Fruit fly (Drosophila melanogaster): ENCODE measurements around the gene CG15059.

The CG15059 gene

dm6 chrX:18237886-18238285, 21.4 kb downstream of the CG15059 start (continued):
- no peak for TF ChIP-seq HLH4C (GFP tag; IDR thresholded peaks at IDR 0.05; ENCODE audit: partially characterized antibody)
- TF ChIP-seq lbe (GFP tag; optimal IDR thresholded peaks at IDR 0.05), result no peak
- no peak for TF ChIP-seq CG15011 (GFP tag; optimal IDR thresholded peaks at IDR 0.05)
- TF ChIP-seq zen (tag; optimal IDR thresholded peaks at IDR 0.05), result no peak
- no peak for TF ChIP-seq H15 (GFP tag; IDR thresholded peaks at IDR 0.05)
- TF ChIP-seq CG15073 (GFP tag; optimal IDR thresholded peaks at IDR 0.05), result no peak
- no peak for TF ChIP-seq pum (GFP tag; optimal IDR thresholded peaks at IDR 0.05)
- peak; percentile 38; the same call in 1 of the 3 replicates for TF ChIP-seq ken (GFP tag; IDR thresholded peaks at IDR 0.05)
- TF ChIP-seq CG7987 (GFP tag; optimal IDR thresholded peaks at IDR 0.05), result peak; percentile 20
- TF ChIP-seq Tbp (GFP tag; optimal IDR thresholded peaks at IDR 0.05), result no peak
- TF ChIP-seq dpn (GFP tag; optimal IDR thresholded peaks at IDR 0.05), result no peak
- no peak for TF ChIP-seq Fer3 (tag; optimal IDR thresholded peaks at IDR 0.05)
- no peak for TF ChIP-seq CG32772 (GFP tag; IDR thresholded peaks at IDR 0.05)
- no peak for TF ChIP-seq Gug (GFP tag; IDR thresholded peaks at IDR 0.05)
- no peak for TF ChIP-seq CG9876 (GFP tag; optimal IDR thresholded peaks at IDR 0.05)
- TF ChIP-seq CG31224 (GFP tag; IDR thresholded peaks at IDR 0.05), result no peak
- TF ChIP-seq BtbVII (GFP tag; optimal IDR thresholded peaks at IDR 0.05), result no peak
- no peak for TF ChIP-seq NC2β (GFP tag; optimal IDR thresholded peaks at IDR 0.05)
- TF ChIP-seq CG10274 (GFP tag; optimal IDR thresholded peaks at IDR 0.05), result no peak
- TF ChIP-seq CG10431 (GFP tag; optimal IDR thresholded peaks at IDR 0.05), result peak; percentile 46
- TF ChIP-seq Oli (tag; optimal IDR thresholded peaks at IDR 0.05), result no peak
- TF ChIP-seq mam (GFP tag; optimal IDR thresholded peaks at IDR 0.05), result no peak
- TF ChIP-seq Oaz (GFP tag; IDR thresholded peaks at IDR 0.05), result no peak
- TF ChIP-seq Hr78 (GFP tag; optimal IDR thresholded peaks at IDR 0.05), result no peak
- no peak for TF ChIP-seq Hand (GFP tag; optimal IDR thresholded peaks at IDR 0.05)
- TF ChIP-seq Gsc (GFP tag; IDR thresholded peaks at IDR 0.05), result no peak
- TF ChIP-seq insv (GFP tag; optimal IDR thresholded peaks at IDR 0.05), result no peak
- no peak for TF ChIP-seq tll (GFP tag; optimal IDR thresholded peaks at IDR 0.05)
- TF ChIP-seq Sox102F (GFP tag; optimal IDR thresholded peaks at IDR 0.05), result no peak
- TF ChIP-seq CG12744 (GFP tag; optimal IDR thresholded peaks at IDR 0.05), result no peak
- no peak for TF ChIP-seq CG12659 (GFP tag; optimal IDR thresholded peaks at IDR 0.05)
- no peak for TF ChIP-seq NK7.1 (GFP tag; optimal IDR thresholded peaks at IDR 0.05)
- TF ChIP-seq CG5245 (GFP tag; optimal IDR thresholded peaks at IDR 0.05), result no peak
- no peak for TF ChIP-seq Dek (tag; optimal IDR thresholded peaks at IDR 0.05)
- no peak for TF ChIP-seq Dref (GFP tag; IDR thresholded peaks at IDR 0.05)
- no peak for TF ChIP-seq CG17568 (GFP tag; optimal IDR thresholded peaks at IDR 0.05)
- no peak for TF ChIP-seq kah (GFP tag; optimal IDR thresholded peaks at IDR 0.05)
- TF ChIP-seq pros (GFP tag; optimal IDR thresholded peaks at IDR 0.05), result no peak
- peak; percentile 14 for TF ChIP-seq CG18764 (GFP tag; optimal IDR thresholded peaks at IDR 0.05)
- TF ChIP-seq Mrtf (GFP tag; IDR thresholded peaks at IDR 0.05), result no peak
- TF ChIP-seq ftz-f1 (GFP tag; optimal IDR thresholded peaks at IDR 0.05), result no peak
- no peak for TF ChIP-seq Hr39 (optimal IDR thresholded peaks at IDR 0.05)
- TF ChIP-seq lilli (GFP tag; optimal IDR thresholded peaks at IDR 0.05), result no peak
- TF ChIP-seq CG3281 (GFP tag; optimal IDR thresholded peaks at IDR 0.05), result no peak
- no peak for TF ChIP-seq CkIIα-i1 (GFP tag; IDR thresholded peaks at IDR 0.05)
- TF ChIP-seq wdn (GFP tag; IDR thresholded peaks at IDR 0.05), result no peak
- no peak for TF ChIP-seq CG33213 (GFP tag; optimal IDR thresholded peaks at IDR 0.05)
- no peak for TF ChIP-seq CG8290 (GFP tag; optimal IDR thresholded peaks at IDR 0.05)
- no peak for TF ChIP-seq CG8290 (tag; optimal IDR thresholded peaks at IDR 0.05)
- no peak for TF ChIP-seq CG14860 (GFP tag; IDR thresholded peaks at IDR 0.05; ENCODE audit: partially characterized antibody)
- no peak for TF ChIP-seq CG17829 (tag; optimal IDR thresholded peaks at IDR 0.05)
- no peak for TF ChIP-seq Dp (GFP tag; optimal IDR thresholded peaks at IDR 0.05)
- no peak for TF ChIP-seq CG9727 (GFP tag; optimal IDR thresholded peaks at IDR 0.05)

Measured in whole organism, embryonic.